Fruit fly (Drosophila melanogaster): ENCODE results near the gene CG3108.

The CG3108 gene

DNA sequence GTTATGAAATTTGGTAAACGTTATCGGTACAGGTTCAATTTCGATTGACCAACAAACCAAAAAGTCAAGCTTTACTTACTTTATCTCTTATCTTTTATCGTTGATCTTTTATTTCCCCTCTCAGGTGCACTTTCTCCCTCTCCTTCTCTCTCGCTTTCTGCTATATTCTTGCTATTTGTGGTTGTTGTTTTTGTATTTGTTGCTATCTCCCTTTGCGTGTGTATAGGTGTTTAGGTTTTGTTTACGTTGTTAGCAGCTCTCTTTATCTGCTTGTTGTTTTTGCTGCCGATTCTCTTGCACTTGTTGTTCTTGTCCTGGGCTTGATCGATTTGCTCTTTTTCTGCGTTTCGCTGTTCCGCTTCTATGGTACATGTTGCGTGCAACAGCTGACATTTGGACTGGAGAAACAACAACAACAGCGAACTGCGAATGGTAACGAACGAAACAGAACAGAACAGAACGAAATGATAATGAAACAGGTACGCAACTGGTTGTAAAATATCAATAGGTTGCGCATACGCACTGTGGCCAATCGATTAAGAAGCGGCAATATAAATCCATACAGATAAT, 37.1 kb downstream of the CG3108 start:
- TF ChIP-seq CG17801 (GFP tag; optimal IDR thresholded peaks at IDR 0.05; ENCODE audit: partially characterized antibody) = no peak

DNA sequence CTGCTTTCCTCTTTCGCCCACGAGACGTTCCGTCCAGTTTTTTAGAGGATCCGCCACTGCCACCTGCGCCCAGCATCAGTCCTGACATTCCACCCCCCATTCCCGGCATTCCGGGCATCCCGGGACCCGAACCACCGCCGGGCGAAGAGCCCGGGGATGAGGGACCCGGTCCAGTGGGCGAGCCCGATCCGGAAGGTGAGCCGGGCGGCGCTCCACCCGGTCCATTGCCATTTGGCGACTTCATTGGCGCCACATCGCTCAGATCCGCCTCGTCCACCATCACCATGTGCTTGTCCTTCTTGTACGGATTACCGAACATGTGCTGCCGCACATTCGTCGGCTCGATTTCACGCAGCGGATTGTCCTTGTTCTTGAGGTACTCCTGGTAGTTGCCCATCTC, 39.8 kb downstream of the CG3108 start:
- no peak for TF ChIP-seq CG17801 (GFP tag; optimal IDR thresholded peaks at IDR 0.05; ENCODE audit: partially characterized antibody)

DNA sequence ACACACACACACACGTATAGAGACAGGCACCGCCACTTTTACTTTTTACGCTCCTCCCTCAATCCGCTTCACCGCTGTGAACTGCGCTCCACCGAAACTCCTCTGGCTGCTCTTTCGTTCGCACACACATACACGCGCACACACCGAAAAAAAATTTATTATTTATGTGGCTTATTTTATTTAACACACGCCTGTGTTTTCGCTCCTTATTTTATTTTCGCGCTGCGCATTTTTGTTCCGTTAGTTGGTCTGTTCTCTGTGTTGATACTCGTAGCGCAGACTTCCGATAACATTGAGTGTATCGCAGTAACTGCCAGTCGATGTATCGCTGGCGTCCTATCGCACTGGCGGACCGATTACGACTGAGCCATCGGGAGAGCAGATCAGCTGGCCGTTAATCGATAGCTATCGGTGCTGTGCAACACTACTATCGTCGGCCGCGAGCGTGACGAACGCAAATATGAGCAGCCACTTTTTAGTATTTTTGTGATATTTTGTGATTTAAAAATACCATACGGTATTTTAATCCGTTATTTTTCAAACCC, 43.7 kb downstream of the CG3108 start, which contains the start of gene Snx27:
Gene Snx27, minus strand, starts transcription at position 356 of the 545 bp plus-strand sequence.
- peak; percentile 76 for TF ChIP-seq CG17801 (GFP tag; optimal IDR thresholded peaks at IDR 0.05; ENCODE audit: partially characterized antibody)

DNA sequence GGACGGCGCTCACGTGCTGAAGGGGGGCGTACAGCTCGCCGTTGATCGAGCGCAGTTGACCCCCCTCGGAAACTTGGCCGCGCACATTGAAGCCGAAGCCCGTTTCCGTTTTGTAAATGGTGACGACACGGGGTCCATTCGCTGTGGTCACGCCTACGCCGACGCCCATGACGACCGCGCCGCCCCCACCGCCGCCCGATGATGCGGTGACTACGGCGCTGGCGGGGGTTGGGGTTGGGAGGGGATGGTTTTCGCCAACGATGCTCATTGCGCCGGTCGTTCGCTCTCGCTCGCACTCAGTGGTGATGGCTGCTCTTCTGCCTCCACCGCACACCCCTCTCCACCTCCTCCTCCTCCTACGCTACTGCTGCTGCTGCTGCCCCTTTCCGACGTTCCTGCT, 44.3 kb downstream of the CG3108 start:
- no peak for TF ChIP-seq CG17801 (GFP tag; optimal IDR thresholded peaks at IDR 0.05; ENCODE audit: partially characterized antibody)

DNA sequence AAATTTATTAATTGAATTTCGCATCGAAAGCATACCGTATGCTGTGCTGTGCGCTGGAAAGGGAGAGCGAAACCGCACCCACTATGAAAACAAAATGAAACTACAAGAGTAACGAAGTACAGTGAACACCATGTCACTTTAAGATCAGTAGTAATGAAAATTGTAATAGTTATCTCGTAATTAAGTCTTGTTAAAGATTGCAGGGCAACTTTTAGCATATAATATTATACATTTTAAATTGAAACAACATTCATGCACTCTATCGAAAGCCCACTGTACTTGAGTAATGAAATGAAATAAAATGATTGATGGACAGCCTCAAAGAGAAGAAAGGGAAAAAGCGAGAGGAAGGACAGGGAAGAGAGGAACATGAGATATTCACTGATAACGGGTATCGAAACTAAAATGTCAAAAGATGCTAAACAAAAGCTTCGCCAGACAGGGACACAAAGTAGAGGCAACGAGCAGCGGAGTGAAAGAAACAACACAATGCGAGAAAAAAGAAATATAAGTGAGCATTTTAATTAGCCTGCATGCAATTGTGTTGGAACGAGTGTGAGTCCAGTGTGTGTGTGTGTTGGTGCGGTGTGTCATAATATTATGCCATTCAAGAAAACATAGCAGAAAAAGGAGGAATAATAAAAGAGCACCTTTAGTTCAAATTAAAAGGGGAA, 46.0 kb downstream of the CG3108 start:
- TF ChIP-seq CG17801 (GFP tag; optimal IDR thresholded peaks at IDR 0.05; ENCODE audit: partially characterized antibody) = peak; percentile 97

DNA sequence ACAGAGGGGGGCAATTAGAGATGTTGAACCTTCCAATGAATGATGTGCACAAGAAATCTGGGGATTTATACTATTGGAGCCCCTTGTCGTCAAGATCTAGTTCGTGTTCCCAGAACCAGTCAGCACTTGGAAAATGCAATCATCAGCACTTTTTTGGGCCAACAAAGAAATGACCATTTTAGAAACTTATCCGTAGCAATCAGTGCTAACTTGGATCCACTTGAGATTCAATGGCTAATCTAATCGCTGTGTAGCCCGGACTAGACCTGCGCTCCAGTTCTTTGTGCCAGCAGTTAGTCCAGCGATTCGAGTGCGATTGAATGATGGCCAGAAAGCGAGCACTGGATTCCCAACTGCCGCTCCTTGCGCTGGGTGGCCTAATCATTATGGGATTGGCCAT, 49.0 kb downstream of the CG3108 start, which contains the start of gene CG15773:
Gene CG15773, plus strand, starts transcription at position 301 of the 400 bp plus-strand sequence.
- no peak for TF ChIP-seq CG17801 (GFP tag; optimal IDR thresholded peaks at IDR 0.05; ENCODE audit: partially characterized antibody)

Measured in ovary, adult (tissue).